Worm (Caenorhabditis elegans) whole organism, L1 larva: Measurements from ENCODE around the gene C30H6.5.
A peak's percentile ranks its signal among the peaks of the same experiment; 100 is the strongest.

ENCODE experiments used
- C16A3.4 ChIP-seq: fragments of 150-350 bp; optimal IDR thresholded peaks from 2 replicates; lab custom pipeline; 2014; ENCODE audit warnings: missing biosample characterization, missing genetic modification characterization
- F16B12.6 ChIP-seq: fragments of 150-350 bp; optimal IDR thresholded peaks from 2 replicates; lab custom pipeline; 2014; ENCODE audit warnings: missing biosample characterization, missing genetic modification characterization
- Y116A8C.19 ChIP-seq: sonication (generic microtip); optimal IDR thresholded peaks from 2 replicates; lab custom pipeline; 2016; ENCODE audit warnings: missing compliant biosample characterization, missing genetic modification characterization, borderline replicate concordance
- aha-1 ChIP-seq: fragments of 150-350 bp; optimal IDR thresholded peaks from 2 replicates; lab custom pipeline; 2014; ENCODE audit warnings: missing biosample characterization, missing genetic modification characterization
- ama-1 ChIP-seq: fragments of 150-350 bp; optimal IDR thresholded peaks from 2 replicates; lab custom pipeline; 2014
- blmp-1 ChIP-seq: fragments of 150-350 bp; optimal IDR thresholded peaks from 2 replicates; lab custom pipeline; 2014; ENCODE audit warnings: missing biosample characterization, missing genetic modification characterization
- ceh-63 ChIP-seq: fragments of 200-800 bp; sonication (Bioruptor generic); optimal IDR thresholded peaks from 2 replicates; lab custom pipeline; 2018; ENCODE audit warnings: mild to moderate bottlenecking, missing genetic modification characterization, missing compliant biosample characterization
- efl-1 ChIP-seq, 4 experiments: fragments of 150-350 bp; optimal IDR thresholded peaks in 3 of 4; peaks in 1 of 4; 1 replicate in 1 of 4; 2 replicates in 3 of 4; lab custom pipeline; 2014; ENCODE audit warnings: missing biosample characterization in 2 of 4, missing genetic modification characterization in 2 of 4, missing genetic modification reagents in 2 of 4
- egl-13 ChIP-seq: sonication (generic microtip); optimal IDR thresholded peaks from 2 replicates; lab custom pipeline; 2016; ENCODE audit warnings: missing genotype, missing genetic modification reagents, missing genetic modification characterization, missing compliant biosample characterization
- elt-2 ChIP-seq: sonication (generic microtip); optimal IDR thresholded peaks from 2 replicates; lab custom pipeline; 2016; ENCODE audit warnings: missing genetic modification characterization, mild to moderate bottlenecking, inconsistent platforms, missing compliant biosample characterization, missing genetic modification reagents
- fkh-8 ChIP-seq: sonication (generic microtip); optimal IDR thresholded peaks from 2 replicates; lab custom pipeline; 2016; ENCODE audit warnings: mild to moderate bottlenecking, missing genetic modification characterization, missing compliant biosample characterization
- grh-1 ChIP-seq: fragments of 200-800 bp; sonication (Bioruptor generic); IDR thresholded peaks from 2 replicates; pipeline ENCODE4 v1.3.6; 2022; ENCODE audit warnings: missing genetic modification reagents, missing genetic modification characterization, missing compliant biosample characterization
- hlh-4 ChIP-seq: sonication (generic microtip); optimal IDR thresholded peaks from 2 replicates; lab custom pipeline; 2016; ENCODE audit warnings: mild to moderate bottlenecking, missing genetic modification characterization, missing compliant biosample characterization
- hpl-2 ChIP-seq: fragments of 150-350 bp; optimal IDR thresholded peaks from 2 replicates; lab custom pipeline; 2014; ENCODE audit warnings: missing biosample characterization, missing genetic modification reagents, missing genetic modification characterization
- isw-1 ChIP-seq: fragments of 200-800 bp; sonication (Bioruptor generic); IDR thresholded peaks from 2 replicates; pipeline ENCODE4 v1.3.6; 2022; ENCODE audit warnings: missing genetic modification characterization, missing compliant biosample characterization
- lin-14 ChIP-seq: fragments of 200-800 bp; sonication (Bioruptor generic); optimal IDR thresholded peaks from 2 replicates; lab custom pipeline; 2018; ENCODE audit warnings: mild to moderate bottlenecking, missing genetic modification characterization, moderate library complexity, missing compliant biosample characterization
- lin-35 ChIP-seq, 2 experiments: fragments of 150-350 bp; optimal IDR thresholded peaks; 2 replicates each; lab custom pipeline; 2014; ENCODE audit warnings: missing biosample characterization in 2 of 2, missing genetic modification characterization in 2 of 2, missing genetic modification reagents in 2 of 2
- lin-39 ChIP-seq: fragments of 150-350 bp; optimal IDR thresholded peaks from 2 replicates; lab custom pipeline; 2014; ENCODE audit warnings: missing biosample characterization, missing genetic modification reagents, missing genetic modification characterization
- mdl-1 ChIP-seq, 2 experiments: fragments of 150-350 bp; optimal IDR thresholded peaks; 2 replicates each; lab custom pipeline; 2014 to 2017; ENCODE audit warnings: missing biosample characterization in 2 of 2, missing genetic modification characterization in 2 of 2, inconsistent platforms in 1 of 2
- mef-2 ChIP-seq: fragments of 150-350 bp; optimal IDR thresholded peaks from 2 replicates; lab custom pipeline; 2014; ENCODE audit warnings: missing biosample characterization, missing genetic modification characterization
- nhr-20 ChIP-seq: sonication (generic microtip); optimal IDR thresholded peaks from 2 replicates; lab custom pipeline; 2016; ENCODE audit warnings: mild to moderate bottlenecking, missing genetic modification characterization, missing compliant biosample characterization
- nhr-71 ChIP-seq: sonication (generic microtip); optimal IDR thresholded peaks from 2 replicates; lab custom pipeline; 2016; ENCODE audit warnings: mild to moderate bottlenecking, missing genetic modification characterization, moderate library complexity, missing compliant biosample characterization
- nhr-90 ChIP-seq: sonication (generic microtip); optimal IDR thresholded peaks from 2 replicates; lab custom pipeline; 2016; ENCODE audit warnings: mild to moderate bottlenecking, missing genetic modification characterization, missing compliant biosample characterization; ENCODE audit not compliant: poor library complexity
- pax-3 ChIP-seq: fragments of 200-800 bp; sonication (Bioruptor generic); optimal IDR thresholded peaks from 2 replicates; lab custom pipeline; 2018; ENCODE audit warnings: mild to moderate bottlenecking, missing genetic modification characterization, moderate library complexity, missing compliant biosample characterization
- snu-23 ChIP-seq: sonication (generic microtip); optimal IDR thresholded peaks from 2 replicates; lab custom pipeline; 2016; ENCODE audit warnings: missing genetic modification characterization, missing compliant biosample characterization
- sox-4 ChIP-seq: sonication (generic microtip); optimal IDR thresholded peaks from 2 replicates; lab custom pipeline; 2016; ENCODE audit warnings: missing genetic modification characterization, missing compliant biosample characterization
- swsn-7 ChIP-seq: sonication (generic microtip); optimal IDR thresholded peaks from 2 replicates; lab custom pipeline; 2016; ENCODE audit warnings: missing genetic modification characterization, missing compliant biosample characterization
- unc-86 ChIP-seq: sonication (generic microtip); optimal IDR thresholded peaks from 2 replicates; lab custom pipeline; 2016; ENCODE audit warnings: missing genetic modification characterization, missing compliant biosample characterization
- vab-15 ChIP-seq: sonication (generic microtip); optimal IDR thresholded peaks from 2 replicates; lab custom pipeline; 2017; ENCODE audit warnings: missing genotype, mild to moderate bottlenecking, missing genetic modification characterization, missing compliant biosample characterization
- zag-1 ChIP-seq: fragments of 150-350 bp; optimal IDR thresholded peaks from 2 replicates; lab custom pipeline; 2014; ENCODE audit warnings: missing biosample characterization, missing genetic modification characterization
- zip-4 ChIP-seq: fragments of 200-800 bp; sonication (Bioruptor generic); optimal IDR thresholded peaks from 2 replicates; lab custom pipeline; 2018; ENCODE audit warnings: mild to moderate bottlenecking, missing genetic modification characterization, moderate library complexity, missing compliant biosample characterization
- ztf-11 ChIP-seq, 2 experiments: sonication (generic microtip); optimal IDR thresholded peaks; 2 replicates each; lab custom pipeline; 2016 to 2017; ENCODE audit warnings: missing genetic modification characterization in 2 of 2, missing biosample characterization in 1 of 2, missing compliant biosample characterization in 1 of 2

Gene C30H6.5

DNA sequence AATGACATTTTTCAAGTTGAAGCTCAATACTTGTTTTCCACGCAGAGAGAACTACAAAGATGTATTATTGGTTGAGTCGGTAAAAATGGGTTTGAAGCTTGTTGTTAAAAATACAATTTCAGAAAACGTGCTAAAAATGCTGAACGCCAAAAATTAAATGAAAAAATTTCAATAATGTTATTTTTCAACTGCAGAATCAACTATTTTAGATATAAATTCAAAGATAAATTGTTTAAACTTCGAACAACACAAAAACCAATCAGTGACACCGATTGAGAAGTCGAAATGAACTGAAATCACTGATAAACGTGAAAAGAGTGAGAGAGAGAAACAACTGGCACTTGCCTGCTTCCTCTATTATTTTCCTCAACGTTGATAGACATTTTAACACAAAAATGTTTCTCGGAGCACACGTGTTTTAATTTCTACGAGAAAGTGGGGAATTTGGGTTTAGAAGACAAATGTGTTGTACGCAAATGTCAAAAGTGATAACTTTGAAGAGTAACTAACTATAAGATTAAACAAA is 15.9 kb downstream of the C30H6.5 start, which contains the start of gene T02D1.8:
Gene T02D1.8, minus strand, starts transcription at position 51 of the 526 bp plus-strand sequence.
- peak; percentile 55 for TF ChIP-seq elt-2 (tag; lab: Kevin White, UChicago)
- TF ChIP-seq nhr-71 (tag; lab: Kevin White, UChicago) = peak; percentile 22
- no peak for TF ChIP-seq lin-35 (GFP tag; optimal IDR thresholded peaks at IDR 0.05; lab: Kevin White, UChicago)

DNA sequence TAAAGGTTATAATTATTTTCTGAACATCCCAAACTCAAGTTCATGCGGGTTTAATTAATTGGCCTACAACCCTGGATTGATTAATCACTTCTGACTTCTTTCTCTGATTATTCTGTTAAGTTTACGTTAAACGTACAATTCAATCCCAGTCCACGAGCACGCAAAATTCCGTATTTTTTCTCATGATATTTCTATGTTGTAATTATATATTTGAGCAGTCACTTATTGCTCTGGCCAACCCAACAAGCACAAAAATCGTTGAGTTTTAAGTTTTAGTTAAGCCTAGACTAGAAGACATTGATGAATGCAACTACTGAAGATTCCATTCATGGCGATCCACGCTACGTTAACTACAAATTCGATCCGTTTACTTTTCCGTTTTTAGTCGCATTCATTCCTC is 24.3 kb downstream of the C30H6.5 start, which contains the start of gene sru-15:
Gene sru-15, plus strand, starts transcription at position 301 of the 400 bp plus-strand sequence.
- TF ChIP-seq snu-23 (GFP tag; lab: Kevin White, UChicago) (no peak), lin-14 (GFP tag; lab: Kevin White, UChicago) (no peak), sox-4 (tag; lab: Kevin White, UChicago) (no peak), blmp-1 (tag; lab: Kevin White, UChicago) (no peak), hpl-2 (GFP tag; lab: Kevin White, UChicago) (no peak), C16A3.4 (tag; lab: Kevin White, UChicago) (no peak), hlh-4 (no peak), mef-2 (no peak), Y116A8C.19 (no peak), ama-1 (lab: Kevin White, UChicago) (no peak), vab-15 (no peak), swsn-7 (tag; lab: Kevin White, UChicago) (no peak), mdl-1 (tag; optimal IDR thresholded peaks at IDR 0.05; lab: Kevin White, UChicago) (no peak), egl-13 (tag; lab: Kevin White, UChicago) (no peak), lin-39 (tag; lab: Kevin White, UChicago) (no peak), ceh-63 (no peak), unc-86 (no peak)

DNA sequence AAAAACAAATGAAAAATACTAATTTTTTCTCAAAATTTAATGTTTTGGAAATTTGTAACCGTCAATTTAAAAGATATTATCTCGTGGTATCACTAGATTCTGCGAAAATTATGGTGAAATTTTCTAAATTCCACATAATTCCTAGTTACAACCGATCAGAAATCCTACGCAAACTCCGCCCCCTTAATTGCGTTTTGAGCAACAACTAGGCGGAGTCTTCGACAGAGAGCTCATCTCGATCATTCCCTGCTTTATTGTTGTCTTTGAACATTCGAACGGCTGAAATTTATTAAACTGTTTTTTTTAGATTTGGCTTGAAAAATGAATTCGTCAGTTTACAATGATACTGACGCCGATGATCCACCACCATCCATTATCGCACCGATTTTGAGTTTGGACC is 27.9 kb downstream of the C30H6.5 start, which contains the start of gene T02D1.4:
Gene T02D1.4, plus strand, starts transcription at position 301 of the 400 bp plus-strand sequence.
- peak; percentile 0 for TF ChIP-seq fkh-8 (tag; lab: Kevin White, UChicago)
- TF ChIP-seq pax-3 (tag; lab: Kevin White, UChicago) = peak; percentile 23
- no peak for TF ChIP-seq mef-2
- TF ChIP-seq, all 84 proteins: peak for 2

DNA sequence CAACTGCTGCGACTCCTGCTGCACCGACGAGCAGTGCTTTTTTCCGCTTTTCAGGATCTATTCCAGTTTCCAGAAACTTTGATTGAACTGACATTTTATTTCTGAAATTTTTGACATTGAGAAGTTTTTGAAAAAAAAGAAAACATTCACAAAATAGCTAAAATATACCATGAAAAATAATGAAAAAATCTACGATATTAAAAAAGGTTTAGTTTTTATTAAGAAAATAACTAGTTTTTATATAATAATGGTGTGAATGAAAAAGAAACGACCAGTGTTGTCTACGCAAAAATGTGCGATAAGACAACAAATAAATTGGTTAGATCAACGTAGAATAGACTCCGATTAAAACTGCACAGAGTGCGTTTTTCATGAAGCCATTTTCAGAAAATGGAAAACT is 34.0 kb downstream of the C30H6.5 start, which contains the start of gene pmp-4:
Gene pmp-4, minus strand, starts transcription at position 101 of the 400 bp plus-strand sequence.
- TF ChIP-seq F16B12.6 (tag; lab: Kevin White, UChicago) = no peak
- no peak for TF ChIP-seq nhr-20 (tag; lab: Kevin White, UChicago)
- TF ChIP-seq grh-1 (GFP tag; lab: Robert Waterston, UW) = no peak
- no peak for TF ChIP-seq aha-1 (tag; lab: Kevin White, UChicago)
- no peak for TF ChIP-seq efl-1 (optimal IDR thresholded peaks at IDR 0.05; lab: Kevin White, UChicago)
- TF ChIP-seq efl-1 (GFP tag; optimal IDR thresholded peaks at IDR 0.05 in 1 of 2; lab: Kevin White, UChicago) = peak in 1 of 2 experiments; percentile 7
- no peak for TF ChIP-seq nhr-90 (tag; lab: Kevin White, UChicago)
- no peak for TF ChIP-seq zag-1
- TF ChIP-seq ama-1 (lab: Kevin White, UChicago) = no peak

DNA sequence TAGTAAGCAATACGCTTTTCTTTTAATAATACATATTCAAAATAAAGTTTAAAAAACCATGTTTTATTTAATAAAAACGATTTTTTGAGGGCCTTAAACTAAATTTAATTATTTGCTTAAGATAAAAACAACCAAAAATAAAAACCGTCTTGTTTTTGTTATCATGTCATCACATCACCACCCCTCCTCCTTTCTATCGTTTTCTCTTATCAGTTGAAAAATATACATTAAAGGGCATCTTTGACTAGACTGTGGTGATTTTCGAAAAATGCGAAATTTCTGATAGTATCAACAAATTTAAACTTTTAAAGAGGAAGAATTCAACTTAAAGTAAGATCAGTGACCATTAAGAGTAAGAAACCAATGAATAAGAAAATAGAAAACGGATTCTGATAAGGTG is 34.5 kb downstream of the C30H6.5 start:
- peak; percentile 64 for TF ChIP-seq elt-2 (tag; lab: Kevin White, UChicago)
- TF ChIP-seq zip-4 (GFP tag; lab: Kevin White, UChicago) = no peak
- TF ChIP-seq nhr-20 (tag; lab: Kevin White, UChicago) = peak; percentile 25
- no peak for TF ChIP-seq isw-1 (GFP tag; lab: Robert Waterston, UW)
- peak; percentile 11 for TF ChIP-seq blmp-1 (tag; lab: Kevin White, UChicago)

DNA sequence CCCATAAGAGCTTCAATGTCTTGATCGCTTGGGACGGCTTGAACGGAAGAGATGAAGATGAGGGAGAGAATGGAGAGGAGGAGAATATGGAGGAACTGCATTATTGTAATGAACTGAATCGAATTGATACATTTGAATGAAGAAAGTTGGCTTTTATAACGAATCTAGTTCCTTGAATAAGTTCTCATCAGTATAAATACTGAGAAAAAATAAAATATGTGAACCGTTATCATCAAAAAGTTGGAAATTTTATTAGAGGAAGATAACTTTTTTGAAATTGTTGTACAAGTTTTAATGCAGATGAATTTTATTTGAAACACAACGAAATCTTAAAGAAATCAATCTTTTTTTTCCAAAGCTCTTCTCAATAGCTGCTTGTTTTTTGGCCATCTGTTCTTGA is 35.5 kb downstream of the C30H6.5 start, which contains the start of gene T02D1.7:
Gene T02D1.7, minus strand, starts transcription at position 101 of the 400 bp plus-strand sequence.
- TF ChIP-seq ztf-11 (tag; optimal IDR thresholded peaks at IDR 0.05; lab: Kevin White, UChicago) = no peak
